Worm (Caenorhabditis elegans) whole organism, L1 larva: ENCODE results near the gene gly-14.

ENCODE experiments used
- C04F5.9 ChIP-seq: sonication (generic microtip); optimal IDR thresholded peaks from 2 replicates; lab custom pipeline; 2016; ENCODE audit warnings: missing genetic modification characterization, missing compliant biosample characterization
- F16B12.6 ChIP-seq: fragments of 150-350 bp; optimal IDR thresholded peaks from 2 replicates; lab custom pipeline; 2014; ENCODE audit warnings: missing biosample characterization, missing genetic modification characterization
- aha-1 ChIP-seq: fragments of 150-350 bp; optimal IDR thresholded peaks from 2 replicates; lab custom pipeline; 2014; ENCODE audit warnings: missing biosample characterization, missing genetic modification characterization
- alr-1 ChIP-seq: fragments of 200-800 bp; sonication (Bioruptor generic); optimal IDR thresholded peaks from 2 replicates; lab custom pipeline; 2018; ENCODE audit warnings: borderline replicate concordance, mild to moderate bottlenecking, missing genetic modification characterization, missing compliant biosample characterization
- ama-1 ChIP-seq: fragments of 150-350 bp; optimal IDR thresholded peaks from 2 replicates; lab custom pipeline; 2014
- blmp-1 ChIP-seq: fragments of 150-350 bp; optimal IDR thresholded peaks from 2 replicates; lab custom pipeline; 2014; ENCODE audit warnings: missing biosample characterization, missing genetic modification characterization
- ceh-63 ChIP-seq: fragments of 200-800 bp; sonication (Bioruptor generic); optimal IDR thresholded peaks from 2 replicates; lab custom pipeline; 2018; ENCODE audit warnings: mild to moderate bottlenecking, missing genetic modification characterization, missing compliant biosample characterization
- ceh-8 ChIP-seq: fragments of 200-800 bp; sonication (Bioruptor generic); optimal IDR thresholded peaks from 2 replicates; lab custom pipeline; 2018; ENCODE audit warnings: mild to moderate bottlenecking, missing genetic modification characterization, moderate library complexity, missing compliant biosample characterization
- ceh-88 ChIP-seq: fragments of 200-800 bp; sonication (Bioruptor generic); IDR thresholded peaks from 2 replicates; pipeline ENCODE4 v1.3.6; 2022; ENCODE audit warnings: missing genetic modification characterization, missing compliant biosample characterization
- ces-1 ChIP-seq: fragments of 150-350 bp; optimal IDR thresholded peaks from 2 replicates; lab custom pipeline; 2014; ENCODE audit warnings: missing biosample characterization, missing genetic modification reagents, missing genetic modification characterization
- dpl-1 ChIP-seq, 3 experiments: fragments of 150-350 bp in 2 of 3; sonication (generic microtip) in 1 of 3; optimal IDR thresholded peaks; 2 replicates each; lab custom pipeline; 2014 to 2017; ENCODE audit warnings: missing biosample characterization in 3 of 3, missing genetic modification characterization in 3 of 3, missing genetic modification reagents in 3 of 3
- efl-1 ChIP-seq, 4 experiments: fragments of 150-350 bp; optimal IDR thresholded peaks in 3 of 4; peaks in 1 of 4; 1 replicate in 1 of 4; 2 replicates in 3 of 4; lab custom pipeline; 2014; ENCODE audit warnings: missing biosample characterization in 2 of 4, missing genetic modification characterization in 2 of 4, missing genetic modification reagents in 2 of 4
- efl-3 ChIP-seq: fragments of 200-800 bp; sonication (Bioruptor generic); optimal IDR thresholded peaks from 2 replicates; lab custom pipeline; 2018; ENCODE audit warnings: mild to moderate bottlenecking, missing genetic modification characterization, missing compliant biosample characterization
- egl-13 ChIP-seq: sonication (generic microtip); optimal IDR thresholded peaks from 2 replicates; lab custom pipeline; 2016; ENCODE audit warnings: missing genotype, missing genetic modification reagents, missing genetic modification characterization, missing compliant biosample characterization
- elt-2 ChIP-seq: sonication (generic microtip); optimal IDR thresholded peaks from 2 replicates; lab custom pipeline; 2016; ENCODE audit warnings: missing genetic modification characterization, mild to moderate bottlenecking, inconsistent platforms, missing compliant biosample characterization, missing genetic modification reagents
- elt-3 ChIP-seq, 6 experiments: fragments of 150-350 bp in 1 of 6; sonication (generic microtip); optimal IDR thresholded peaks; 2 replicates each; lab custom pipeline; 2017 to 2018; ENCODE audit warnings: missing biosample characterization in 6 of 6, missing genetic modification characterization in 6 of 6, inconsistent platforms in 1 of 6
- fkh-10 ChIP-seq: sonication (generic microtip); optimal IDR thresholded peaks from 2 replicates; lab custom pipeline; 2017; ENCODE audit warnings: missing biosample characterization, missing genetic modification reagents, missing genetic modification characterization
- fkh-8 ChIP-seq: sonication (generic microtip); optimal IDR thresholded peaks from 2 replicates; lab custom pipeline; 2016; ENCODE audit warnings: mild to moderate bottlenecking, missing genetic modification characterization, missing compliant biosample characterization
- fos-1 ChIP-seq: fragments of 150-350 bp; optimal IDR thresholded peaks from 2 replicates; lab custom pipeline; 2014; ENCODE audit warnings: missing biosample characterization, missing genetic modification characterization
- hlh-17 ChIP-seq: fragments of 200-800 bp; sonication (Bioruptor generic); optimal IDR thresholded peaks from 2 replicates; lab custom pipeline; 2018; ENCODE audit warnings: missing genetic modification characterization, mild to moderate bottlenecking, missing compliant biosample characterization, moderate library complexity, borderline replicate concordance
- hlh-4 ChIP-seq: sonication (generic microtip); optimal IDR thresholded peaks from 2 replicates; lab custom pipeline; 2016; ENCODE audit warnings: mild to moderate bottlenecking, missing genetic modification characterization, missing compliant biosample characterization
- isw-1 ChIP-seq: fragments of 200-800 bp; sonication (Bioruptor generic); IDR thresholded peaks from 2 replicates; pipeline ENCODE4 v1.3.6; 2022; ENCODE audit warnings: missing genetic modification characterization, missing compliant biosample characterization
- lin-13 ChIP-seq: fragments of 150-350 bp; optimal IDR thresholded peaks from 2 replicates; lab custom pipeline; 2014; ENCODE audit warnings: missing biosample characterization, missing genetic modification reagents, missing genetic modification characterization
- lin-15B ChIP-seq: fragments of 150-350 bp; sonication (generic microtip); optimal IDR thresholded peaks from 3 replicates; lab custom pipeline; 2014; ENCODE audit warnings: missing biosample characterization, missing genetic modification characterization
- lin-35 ChIP-seq, 2 experiments: fragments of 150-350 bp; optimal IDR thresholded peaks; 2 replicates each; lab custom pipeline; 2014; ENCODE audit warnings: missing biosample characterization in 2 of 2, missing genetic modification characterization in 2 of 2, missing genetic modification reagents in 2 of 2
- lin-39 ChIP-seq: fragments of 150-350 bp; optimal IDR thresholded peaks from 2 replicates; lab custom pipeline; 2014; ENCODE audit warnings: missing biosample characterization, missing genetic modification reagents, missing genetic modification characterization
- lir-3 ChIP-seq: sonication (generic microtip); optimal IDR thresholded peaks from 2 replicates; lab custom pipeline; 2016; ENCODE audit warnings: mild to moderate bottlenecking, missing genetic modification characterization, moderate library complexity, missing compliant biosample characterization; ENCODE audit not compliant: poor library complexity
- lsy-2 ChIP-seq, 2 experiments: fragments of 150-350 bp; optimal IDR thresholded peaks; 2 replicates each; lab custom pipeline; 2014; ENCODE audit warnings: missing biosample characterization in 2 of 2, missing genetic modification characterization in 2 of 2
- mef-2 ChIP-seq: fragments of 150-350 bp; optimal IDR thresholded peaks from 2 replicates; lab custom pipeline; 2014; ENCODE audit warnings: missing biosample characterization, missing genetic modification characterization
- mep-1 ChIP-seq: fragments of 150-350 bp; optimal IDR thresholded peaks from 2 replicates; lab custom pipeline; 2014; ENCODE audit warnings: missing biosample characterization, missing genetic modification characterization
- nhr-20 ChIP-seq: sonication (generic microtip); optimal IDR thresholded peaks from 2 replicates; lab custom pipeline; 2016; ENCODE audit warnings: mild to moderate bottlenecking, missing genetic modification characterization, missing compliant biosample characterization
- nhr-237 ChIP-seq: fragments of 150-350 bp; optimal IDR thresholded peaks from 2 replicates; lab custom pipeline; 2014; ENCODE audit warnings: missing biosample characterization, missing genetic modification characterization
- nhr-28 ChIP-seq: fragments of 150-350 bp; optimal IDR thresholded peaks from 2 replicates; lab custom pipeline; 2014; ENCODE audit warnings: missing biosample characterization, missing genetic modification characterization
- nhr-47 ChIP-seq: sonication (generic microtip); optimal IDR thresholded peaks from 2 replicates; lab custom pipeline; 2016; ENCODE audit warnings: mild to moderate bottlenecking, missing genetic modification characterization, moderate library complexity, missing compliant biosample characterization
- nhr-71 ChIP-seq: sonication (generic microtip); optimal IDR thresholded peaks from 2 replicates; lab custom pipeline; 2016; ENCODE audit warnings: mild to moderate bottlenecking, missing genetic modification characterization, moderate library complexity, missing compliant biosample characterization
- nhr-76 ChIP-seq: sonication (generic microtip); optimal IDR thresholded peaks from 2 replicates; lab custom pipeline; 2017; ENCODE audit warnings: missing biosample characterization, missing genetic modification characterization
- nhr-77 ChIP-seq: fragments of 150-350 bp; optimal IDR thresholded peaks from 2 replicates; lab custom pipeline; 2014; ENCODE audit warnings: missing biosample characterization, missing genetic modification characterization
- nhr-84 ChIP-seq: sonication (generic microtip); optimal IDR thresholded peaks from 2 replicates; lab custom pipeline; 2017; ENCODE audit warnings: missing biosample characterization, missing genetic modification characterization
- nhr-85 ChIP-seq: sonication (generic microtip); peaks from one replicate; lab custom pipeline; 2016; ENCODE audit warnings: missing genetic modification characterization, inconsistent platforms, missing compliant biosample characterization
- pax-3 ChIP-seq: fragments of 200-800 bp; sonication (Bioruptor generic); optimal IDR thresholded peaks from 2 replicates; lab custom pipeline; 2018; ENCODE audit warnings: mild to moderate bottlenecking, missing genetic modification characterization, moderate library complexity, missing compliant biosample characterization
- pqm-1 ChIP-seq: sonication (generic microtip); optimal IDR thresholded peaks from 3 replicates; lab custom pipeline; 2017; ENCODE audit warnings: missing biosample characterization, missing genetic modification characterization
- skn-1 ChIP-seq: fragments of 150-350 bp; optimal IDR thresholded peaks from 2 replicates; lab custom pipeline; 2014; ENCODE audit warnings: missing biosample characterization, missing genetic modification characterization
- snpc-4 ChIP-seq: fragments of 150-350 bp; optimal IDR thresholded peaks from 2 replicates; lab custom pipeline; 2014; ENCODE audit warnings: missing biosample characterization, missing genetic modification characterization
- snu-23 ChIP-seq: sonication (generic microtip); optimal IDR thresholded peaks from 2 replicates; lab custom pipeline; 2016; ENCODE audit warnings: missing genetic modification characterization, missing compliant biosample characterization
- tbx-2 ChIP-seq: sonication (generic microtip); optimal IDR thresholded peaks from 2 replicates; lab custom pipeline; 2016; ENCODE audit warnings: missing genetic modification characterization, missing compliant biosample characterization
- unc-62 ChIP-seq: fragments of 150-350 bp; optimal IDR thresholded peaks from 2 replicates; lab custom pipeline; 2014; ENCODE audit warnings: missing biosample characterization, missing genetic modification reagents, missing genetic modification characterization
- unc-98 ChIP-seq: fragments of 200-800 bp; sonication (Bioruptor generic); IDR thresholded peaks from 2 replicates; pipeline ENCODE4 v1.3.6; 2022; ENCODE audit warnings: missing genetic modification characterization, missing compliant biosample characterization
- xbp-1 ChIP-seq: sonication (generic microtip); optimal IDR thresholded peaks from 2 replicates; lab custom pipeline; 2016; ENCODE audit warnings: missing genetic modification characterization, missing compliant biosample characterization
- zag-1 ChIP-seq: fragments of 150-350 bp; optimal IDR thresholded peaks from 2 replicates; lab custom pipeline; 2014; ENCODE audit warnings: missing biosample characterization, missing genetic modification characterization

gly-14 gene

ce11 chrIII:3509908-3510307 is 16.9 kb upstream of the gly-14 start, which contains the start of the genes M01F1.4 and mrpl-35 (continued):
- TF ChIP-seq alr-1 (no peak), dpl-1 (GFP tag; optimal IDR thresholded peaks at IDR 0.05; lab: Kevin White, UChicago) (peak; percentile 34 to 78 (median 61)), skn-1 (peak; percentile 72), ama-1 (lab: Kevin White, UChicago) (no peak), elt-3 (tag; optimal IDR thresholded peaks at IDR 0.05; lab: Kevin White, UChicago) (peak in 1 of 6 experiments; percentile 63), lin-15B (tag; lab: Kevin White, UChicago) (no peak), lir-3 (tag; lab: Kevin White, UChicago) (no peak), hlh-4 (tag; lab: Kevin White, UChicago) (no peak), nhr-28 (tag; lab: Kevin White, UChicago) (no peak), nhr-47 (tag; lab: Kevin White, UChicago) (peak; percentile 38), elt-2 (tag; lab: Kevin White, UChicago) (no peak), tbx-2 (tag; lab: Kevin White, UChicago) (peak; percentile 23), nhr-237 (tag; lab: Kevin White, UChicago) (no peak), snu-23 (GFP tag; lab: Kevin White, UChicago) (peak; percentile 69), fkh-8 (peak; percentile 4), lsy-2 (tag; optimal IDR thresholded peaks at IDR 0.05; lab: Kevin White, UChicago) (peak; percentile 95 to 98)

DNA sequence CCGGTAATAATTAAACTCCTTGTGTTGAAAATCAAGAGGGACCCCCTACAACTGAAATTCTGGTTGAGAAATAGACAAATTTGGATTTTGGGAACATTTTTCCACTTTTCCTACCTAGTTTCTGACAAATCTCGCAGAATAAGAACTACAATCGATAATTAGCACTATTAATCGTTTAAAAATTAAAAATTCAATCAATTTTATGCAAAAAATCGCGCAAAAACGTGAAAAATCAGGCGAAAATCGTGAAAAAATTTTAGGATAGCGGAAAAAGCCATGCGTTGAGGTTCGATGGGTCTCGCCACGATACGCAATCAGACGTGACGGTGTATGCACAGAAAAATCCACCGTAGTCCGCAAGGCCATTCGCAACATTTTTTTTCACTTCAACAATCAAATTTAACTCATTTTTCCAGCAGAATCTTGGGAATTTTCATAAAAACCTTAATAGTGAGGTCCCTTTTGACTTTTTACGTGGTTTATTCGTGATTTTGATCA is 12.1 kb upstream of the gly-14 start, which contains the start of gene lias-1:
lias-1 (minus strand) TSS at position 51 of the 498 bp plus-strand sequence.
- TF ChIP-seq nhr-84 (tag; lab: Kevin White, UChicago) (no peak), nhr-77 (tag; lab: Kevin White, UChicago) (peak; percentile 71), isw-1 (peak; percentile 82), xbp-1 (peak; percentile 81), mep-1 (tag; lab: Kevin White, UChicago) (peak; percentile 89), lir-3 (tag; lab: Kevin White, UChicago) (no peak), aha-1 (tag; lab: Kevin White, UChicago) (no peak), efl-1 (optimal IDR thresholded peaks at IDR 0.05; lab: Kevin White, UChicago) (peak; percentile 86 to 90), efl-1 (GFP tag; optimal IDR thresholded peaks at IDR 0.05 in 1 of 2; lab: Kevin White, UChicago) (peak; percentile 82 to 98), alr-1 (no peak), zag-1 (tag; lab: Kevin White, UChicago) (no peak), hlh-4 (tag; lab: Kevin White, UChicago) (no peak), nhr-85 (tag; lab: Kevin White, UChicago) (peak; percentile 75), nhr-76 (tag; lab: Kevin White, UChicago) (no peak), lin-35 (GFP tag; optimal IDR thresholded peaks at IDR 0.05; lab: Kevin White, UChicago) (peak; percentile 88 to 92), lsy-2 (tag; optimal IDR thresholded peaks at IDR 0.05; lab: Kevin White, UChicago) (peak; percentile 97 to 98), F16B12.6 (tag; lab: Kevin White, UChicago) (peak; percentile 99), ama-1 (lab: Kevin White, UChicago) (peak; percentile 50), unc-98 (GFP tag; lab: Robert Waterston, UW) (no peak), fkh-8 (peak; percentile 83), ceh-8 (GFP tag; lab: Kevin White, UChicago) (peak; percentile 19), hlh-17 (GFP tag; lab: Kevin White, UChicago) (no peak), pqm-1 (no peak), mef-2 (tag; lab: Kevin White, UChicago) (no peak), lin-13 (GFP tag; lab: Kevin White, UChicago) (peak; percentile 81), efl-3 (GFP tag; lab: Kevin White, UChicago) (no peak), lin-39 (tag; lab: Kevin White, UChicago) (no peak), pax-3 (tag; lab: Kevin White, UChicago) (no peak), tbx-2 (tag; lab: Kevin White, UChicago) (peak; percentile 68), nhr-20 (tag; lab: Kevin White, UChicago) (peak; percentile 69), blmp-1 (tag; lab: Kevin White, UChicago) (peak; percentile 53), snpc-4 (tag; lab: Kevin White, UChicago) (peak; percentile 71), fkh-10 (GFP tag; lab: Kevin White, UChicago) (peak; percentile 66), ceh-88 (GFP tag; lab: Robert Waterston, UW) (no peak), C04F5.9 (tag; lab: Kevin White, UChicago) (peak; percentile 58), ceh-63 (GFP tag; lab: Kevin White, UChicago) (no peak), ces-1 (GFP tag; lab: Kevin White, UChicago) (no peak), snu-23 (GFP tag; lab: Kevin White, UChicago) (peak; percentile 90), fos-1 (peak; percentile 70), egl-13 (tag; lab: Kevin White, UChicago) (peak; percentile 43), skn-1 (peak; percentile 69), nhr-28 (tag; lab: Kevin White, UChicago) (no peak), nhr-71 (tag; lab: Kevin White, UChicago) (peak; percentile 83), unc-62 (GFP tag; lab: Kevin White, UChicago) (no peak)
